Fruit fly (Drosophila melanogaster) whole organism, wandering third instar larva: Measurements from ENCODE around the gene Sf3a1.
"Not testable (repeated sequence)": the region's sequence is repeated elsewhere in the genome, so short reads cannot be mapped to it uniquely, and the experiment has no call there.

Experiments
- Abd-B ChIP-seq: fragments of >200 bp; optimal IDR thresholded peaks from 2 replicates; lab custom pipeline; 2017; ENCODE audit warnings: missing biosample characterization, missing genetic modification characterization
- CG32264 ChIP-seq: fragments of 200-800 bp; sonication (Bioruptor generic); optimal IDR thresholded peaks from 2 replicates; lab custom pipeline; 2016; ENCODE audit warnings: missing biosample characterization, missing genetic modification characterization
- CG9705 ChIP-seq: fragments of 200-800 bp; sonication (Bioruptor generic); optimal IDR thresholded peaks from 2 replicates; lab custom pipeline; 2018; ENCODE audit warnings: missing biosample characterization, mild to moderate bottlenecking, missing genetic modification characterization
- CrebA ChIP-seq: fragments of 200-800 bp; sonication (Bioruptor generic); optimal IDR thresholded peaks from 2 replicates; lab custom pipeline; 2016; ENCODE audit warnings: missing biosample characterization, mild to moderate bottlenecking, missing genetic modification characterization, borderline replicate concordance
- Dfd ChIP-seq: fragments of >200 bp; optimal IDR thresholded peaks from 2 replicates; lab custom pipeline; 2017; ENCODE audit warnings: missing biosample characterization, missing genetic modification characterization
- Dif ChIP-seq: fragments of 200-275, 200-300 bp; sonication (Bioruptor generic); optimal IDR thresholded peaks from 2 replicates; lab custom pipeline; 2018; ENCODE audit warnings: missing biosample characterization, missing genetic modification characterization; ENCODE audit not compliant: partially characterized antibody
- GATAd ChIP-seq: sonication (Bioruptor generic); optimal IDR thresholded peaks from 2 replicates; lab custom pipeline; 2016; ENCODE audit warnings: missing biosample characterization, missing genetic modification characterization
- HLH106 ChIP-seq: fragments of 200-800 bp; optimal IDR thresholded peaks from 3 replicates; lab custom pipeline; 2019; ENCODE audit warnings: missing biosample characterization, mild to moderate bottlenecking, missing genetic modification characterization, moderate library complexity
- Hnf4 ChIP-seq: fragments of 200-800 bp; sonication (Bioruptor generic); optimal IDR thresholded peaks from 2 replicates; lab custom pipeline; 2016; ENCODE audit warnings: missing biosample characterization, mild to moderate bottlenecking, missing genetic modification characterization
- Hr78 ChIP-seq: fragments of >200 bp; optimal IDR thresholded peaks from 2 replicates; lab custom pipeline; 2017; ENCODE audit warnings: missing biosample characterization, missing genetic modification characterization
- Hr83 ChIP-seq: fragments of 200-300 bp; sonication (Bioruptor generic); optimal IDR thresholded peaks from 2 replicates; lab custom pipeline; 2016; ENCODE audit warnings: missing biosample characterization, mild to moderate bottlenecking, missing genetic modification characterization, moderate library complexity; ENCODE audit not compliant: poor library complexity, severe bottlenecking
- Jra ChIP-seq: sonication (Bioruptor generic); optimal IDR thresholded peaks from 2 replicates; lab custom pipeline; 2016; ENCODE audit warnings: missing biosample characterization, missing genetic modification characterization
- Mio ChIP-seq: sonication (Bioruptor generic); optimal IDR thresholded peaks from 2 replicates; lab custom pipeline; 2016; ENCODE audit warnings: missing biosample characterization, missing genetic modification characterization
- Myc ChIP-seq: fragments of >200 bp; optimal IDR thresholded peaks from 2 replicates; lab custom pipeline; 2017
- N ChIP-seq: fragments of >200 bp; optimal IDR thresholded peaks from 2 replicates; lab custom pipeline; 2018; ENCODE audit warnings: missing biosample characterization, missing external identifiers, missing genetic modification characterization
- OdsH ChIP-seq: fragments of 200-800 bp; sonication (Bioruptor generic); optimal IDR thresholded peaks from 2 replicates; lab custom pipeline; 2016; ENCODE audit warnings: missing biosample characterization, mild to moderate bottlenecking, missing genetic modification characterization
- Rel ChIP-seq, 2 experiments: fragments of 200-800 bp; sonication (Bioruptor generic) in 1 of 2; optimal IDR thresholded peaks; 2 replicates in 1 of 2; 3 replicates in 1 of 2; lab custom pipeline; 2016 to 2019; ENCODE audit warnings: mild to moderate bottlenecking in 2 of 2, missing biosample characterization in 2 of 2, missing genetic modification characterization in 2 of 2, moderate library complexity in 1 of 2
- Sp1 ChIP-seq: fragments of 200-800 bp; sonication (Bioruptor generic); optimal IDR thresholded peaks from 3 replicates; lab custom pipeline; 2019; ENCODE audit warnings: missing biosample characterization, mild to moderate bottlenecking, missing genetic modification characterization, moderate library complexity
- Vsx2 ChIP-seq: fragments of 200-300, 225-300 bp; sonication (Bioruptor generic); optimal IDR thresholded peaks from 2 replicates; lab custom pipeline; 2018; ENCODE audit warnings: missing biosample characterization, missing genetic modification characterization; ENCODE audit not compliant: partially characterized antibody
- br ChIP-seq: fragments of 200-800 bp; sonication (Bioruptor generic); optimal IDR thresholded peaks from 2 replicates; lab custom pipeline; 2016; ENCODE audit warnings: missing biosample characterization, missing genetic modification characterization
- dl ChIP-seq, 2 experiments: fragments of 175-275, 200-275 bp in 1 of 2; fragments of 200-275 bp in 1 of 2; sonication (Bioruptor generic); optimal IDR thresholded peaks; lab custom pipeline; 2018; ENCODE audit warnings: mild to moderate bottlenecking in 2 of 2, missing biosample characterization in 2 of 2, missing genetic modification characterization in 2 of 2, moderate library complexity in 2 of 2; ENCODE audit not compliant: partially characterized antibody in 2 of 2, insufficient read depth in 1 of 2
- dmrt93B ChIP-seq: fragments of 200-800 bp; sonication (Bioruptor generic); optimal IDR thresholded peaks from 2 replicates; lab custom pipeline; 2018; ENCODE audit warnings: missing biosample characterization, mild to moderate bottlenecking, missing genetic modification characterization
- dsf ChIP-seq: sonication (Bioruptor generic); optimal IDR thresholded peaks from 2 replicates; lab custom pipeline; 2016; ENCODE audit warnings: missing biosample characterization, missing genetic modification characterization, borderline replicate concordance
- ey ChIP-seq: fragments of 200-800 bp; sonication (Bioruptor generic); optimal IDR thresholded peaks from 2 replicates; lab custom pipeline; 2016; ENCODE audit warnings: missing biosample characterization, missing genetic modification characterization
- foxo ChIP-seq, 2 experiments: fragments of 200-800 bp; sonication (Bioruptor generic); optimal IDR thresholded peaks; 2 replicates in 1 of 2; 3 replicates in 1 of 2; lab custom pipeline; 2016 to 2017; ENCODE audit warnings: missing biosample characterization in 2 of 2, missing genetic modification characterization in 2 of 2
- h ChIP-seq: fragments of 200-800 bp; sonication (Bioruptor generic); optimal IDR thresholded peaks from 3 replicates; lab custom pipeline; 2016; ENCODE audit warnings: missing biosample characterization, mild to moderate bottlenecking, missing genetic modification characterization
- lola ChIP-seq: fragments of >200 bp; optimal IDR thresholded peaks from 2 replicates; lab custom pipeline; 2017; ENCODE audit warnings: missing biosample characterization, missing genetic modification characterization
- pan ChIP-seq: fragments of >200 bp; optimal IDR thresholded peaks from 2 replicates; lab custom pipeline; 2017
- psq ChIP-seq: fragments of 200-800 bp; sonication (Bioruptor generic); optimal IDR thresholded peaks from 3 replicates; lab custom pipeline; 2017; ENCODE audit warnings: missing biosample characterization, mild to moderate bottlenecking, missing genetic modification characterization, moderate library complexity
- rgr ChIP-seq: fragments of 200-800 bp; sonication (Bioruptor generic); optimal IDR thresholded peaks from 3 replicates; lab custom pipeline; 2016; ENCODE audit warnings: missing biosample characterization, mild to moderate bottlenecking, missing genetic modification characterization
- sage ChIP-seq: fragments of 200-800 bp; sonication (Bioruptor generic); optimal IDR thresholded peaks from 2 replicates; lab custom pipeline; 2016; ENCODE audit warnings: missing biosample characterization, mild to moderate bottlenecking, missing genetic modification characterization
- sv ChIP-seq: fragments of 200-800 bp; sonication (Bioruptor generic); optimal IDR thresholded peaks from 3 replicates; lab custom pipeline; 2016; ENCODE audit warnings: missing biosample characterization, missing genetic modification characterization
- tai ChIP-seq: sonication (Bioruptor generic); optimal IDR thresholded peaks from 2 replicates; lab custom pipeline; 2016; ENCODE audit warnings: missing biosample characterization, missing genetic modification characterization
- usp ChIP-seq: fragments of >200 bp; optimal IDR thresholded peaks from 2 replicates; lab custom pipeline; 2017; ENCODE audit warnings: missing biosample characterization, missing genetic modification characterization
- woc ChIP-seq: sonication (Bioruptor generic); optimal IDR thresholded peaks from 2 replicates; lab custom pipeline; 2016; ENCODE audit warnings: missing biosample characterization, mild to moderate bottlenecking, missing genetic modification characterization

Gene Sf3a1

dm6 chr3R:16991781-16992180 lies 10.4 kb downstream of the Sf3a1 start, which contains the start of gene EMC2B (continued):
- TF ChIP-seq OdsH (GFP tag; lab: Kevin White, UChicago) (peak; percentile 19), foxo (GFP tag; optimal IDR thresholded peaks at IDR 0.05; lab: Kevin White, UChicago) (peak in 1 of 2 experiments; percentile 71), pan (lab: Kevin White, UChicago) (no peak)

dm6 chr3R:16988514-16988913 lies 13.6 kb downstream of the Sf3a1 start, which contains the start of gene MESK4:
Gene MESK4 (plus strand): TSS chr3R:16988814.
- not testable (repeated sequence) for TF ChIP-seq Dfd, Sp1, CG9705 (GFP tag; lab: Kevin White, UChicago)

- TF ChIP-seq Hr83: no peak
- no peak for TF ChIP-seq CrebA
- TF ChIP-seq Myc (lab: Kevin White, UChicago): no peak
- TF ChIP-seq Jra (GFP tag; lab: Kevin White, UChicago): no peak
- TF ChIP-seq foxo (GFP tag; optimal IDR thresholded peaks at IDR 0.05; lab: Kevin White, UChicago): no peak
- no peak for TF ChIP-seq woc (GFP tag; lab: Kevin White, UChicago)
- TF ChIP-seq Dfd (GFP tag; lab: Kevin White, UChicago): no peak
- no peak for TF ChIP-seq ey (GFP tag; lab: Kevin White, UChicago)
- TF ChIP-seq Abd-B: no peak
- TF ChIP-seq rgr (GFP tag; lab: Kevin White, UChicago): no peak
- TF ChIP-seq CG32264 (GFP tag; lab: Kevin White, UChicago): no peak
- no peak for TF ChIP-seq pan (lab: Kevin White, UChicago)
Observed at dm6 chr3R:16987924-16988298, 14.2 kb downstream of the Sf3a1 start.

- no peak for TF ChIP-seq Jra (GFP tag; lab: Kevin White, UChicago)
- peak; percentile 20 for TF ChIP-seq Hr83
- no peak for TF ChIP-seq Hnf4 (GFP tag; lab: Kevin White, UChicago)
- TF ChIP-seq GATAd (GFP tag; lab: Kevin White, UChicago): no peak
- no peak for TF ChIP-seq dmrt93B (GFP tag; lab: Kevin White, UChicago)
- no peak for TF ChIP-seq Rel (GFP tag; optimal IDR thresholded peaks at IDR 0.05; lab: Kevin White, UChicago)
- peak; percentile 33 for TF ChIP-seq Rel (tag; optimal IDR thresholded peaks at IDR 0.05; lab: Kevin White, UChicago)
- TF ChIP-seq usp (GFP tag; lab: Kevin White, UChicago): no peak
- TF ChIP-seq dl (GFP tag; optimal IDR thresholded peaks at IDR 0.05; lab: Kevin White, UChicago; ENCODE audit: insufficient read depth in 1 of 2, partially characterized antibody in 2 of 2): peak in 1 of 2 experiments; percentile 23
- no peak for TF ChIP-seq ey (GFP tag; lab: Kevin White, UChicago)
- TF ChIP-seq h (GFP tag; lab: Kevin White, UChicago): peak; percentile 16
- TF ChIP-seq Dif (GFP tag; lab: Kevin White, UChicago): peak; percentile 44
Observed at dm6 chr3R:16987220-16987923, 14.8 kb downstream of the Sf3a1 start, which contains the start of gene CG18622. Gene CG18622 (minus strand): TSS chr3R:16987732.

- TF ChIP-seq psq (GFP tag; lab: Kevin White, UChicago): peak; percentile 83
- no peak for TF ChIP-seq N (GFP tag; lab: Kevin White, UChicago)
- TF ChIP-seq Hnf4 (GFP tag; lab: Kevin White, UChicago): peak; percentile 86
- no peak for TF ChIP-seq dsf (GFP tag; lab: Kevin White, UChicago)
- no peak for TF ChIP-seq lola (GFP tag; lab: Kevin White, UChicago)
- TF ChIP-seq HLH106 (tag; lab: Kevin White, UChicago): peak; percentile 91
- TF ChIP-seq Myc (lab: Kevin White, UChicago): no peak
- no peak for TF ChIP-seq Hr78 (GFP tag; lab: Kevin White, UChicago)
- peak; percentile 96 for TF ChIP-seq ey (GFP tag; lab: Kevin White, UChicago)
- TF ChIP-seq pan (lab: Kevin White, UChicago): no peak
- TF ChIP-seq Abd-B: no peak
- no peak for TF ChIP-seq Rel (GFP tag; optimal IDR thresholded peaks at IDR 0.05; lab: Kevin White, UChicago)
- TF ChIP-seq Rel (tag; optimal IDR thresholded peaks at IDR 0.05; lab: Kevin White, UChicago): peak; percentile 97
- peak; percentile 78 for TF ChIP-seq Jra (GFP tag; lab: Kevin White, UChicago)
- no peak for TF ChIP-seq GATAd (GFP tag; lab: Kevin White, UChicago)
- no peak for TF ChIP-seq Vsx2
- TF ChIP-seq CrebA: peak; percentile 66
- peak; percentile 87 for TF ChIP-seq sv (GFP tag; lab: Kevin White, UChicago)
- peak; percentile 77 for TF ChIP-seq dmrt93B (GFP tag; lab: Kevin White, UChicago)
- TF ChIP-seq br: peak; percentile 95
- TF ChIP-seq usp (GFP tag; lab: Kevin White, UChicago): no peak
- TF ChIP-seq rgr (GFP tag; lab: Kevin White, UChicago): peak; percentile 91
- TF ChIP-seq tai (GFP tag; lab: Kevin White, UChicago): peak; percentile 70
- peak; percentile 97 for TF ChIP-seq h (GFP tag; lab: Kevin White, UChicago)
- no peak for TF ChIP-seq Dif (GFP tag; lab: Kevin White, UChicago)
- TF ChIP-seq Mio (GFP tag; lab: Kevin White, UChicago): peak; percentile 83
- TF ChIP-seq sage: peak; percentile 57
- TF ChIP-seq foxo (GFP tag; optimal IDR thresholded peaks at IDR 0.05; lab: Kevin White, UChicago): peak; percentile 90 to 96
Observed at dm6 chr3R:16986181-16987074, 15.7 kb downstream of the Sf3a1 start.
